Fruit fly (Drosophila melanogaster): ENCODE measurements around the gene pit.

The pit gene

dm6 chr3R:22046723-22047122, 12.6 kb downstream of the pit start:
- TF ChIP-seq psq (optimal IDR thresholded peaks at IDR 0.05) = no peak
- no peak for TF ChIP-seq h (optimal IDR thresholded peaks at IDR 0.05)
- TF ChIP-seq Myc (optimal IDR thresholded peaks at IDR 0.05) = no peak
- TF ChIP-seq Sin3A (optimal IDR thresholded peaks at IDR 0.05) = no peak
- TF ChIP-seq ttk (optimal IDR thresholded peaks at IDR 0.05) = no peak
- TF ChIP-seq insv (optimal IDR thresholded peaks at IDR 0.05) = no peak

dm6 chr3R:22047412-22047811, 13.3 kb downstream of the pit start:
- TF ChIP-seq h (optimal IDR thresholded peaks at IDR 0.05) = no peak
- TF ChIP-seq Myc (optimal IDR thresholded peaks at IDR 0.05) = no peak
- TF ChIP-seq ttk (optimal IDR thresholded peaks at IDR 0.05) = no peak
- no peak for TF ChIP-seq insv (optimal IDR thresholded peaks at IDR 0.05)
- TF ChIP-seq Sin3A (optimal IDR thresholded peaks at IDR 0.05) = no peak
- no peak for TF ChIP-seq psq (optimal IDR thresholded peaks at IDR 0.05)

- TF ChIP-seq insv (optimal IDR thresholded peaks at IDR 0.05) (no peak), Myc (optimal IDR thresholded peaks at IDR 0.05) (no peak), Sin3A (optimal IDR thresholded peaks at IDR 0.05) (no peak), ttk (optimal IDR thresholded peaks at IDR 0.05) (no peak), psq (optimal IDR thresholded peaks at IDR 0.05) (no peak), h (optimal IDR thresholded peaks at IDR 0.05) (no peak)
Measured at dm6 chr3R:22049134-22049796, 15.2 kb downstream of the pit start.

- TF ChIP-seq Myc (optimal IDR thresholded peaks at IDR 0.05) = no peak
Measured at dm6 chr3R:22052235-22052634, 18.1 kb downstream of the pit start.

dm6 chr3R:22053202-22053601, 19.1 kb downstream of the pit start:
- no peak for TF ChIP-seq h (optimal IDR thresholded peaks at IDR 0.05)
- no peak for TF ChIP-seq Myc (optimal IDR thresholded peaks at IDR 0.05)
- no peak for TF ChIP-seq psq (optimal IDR thresholded peaks at IDR 0.05)
- TF ChIP-seq insv (optimal IDR thresholded peaks at IDR 0.05) = no peak
- no peak for TF ChIP-seq ttk (optimal IDR thresholded peaks at IDR 0.05)
- no peak for TF ChIP-seq Sin3A (optimal IDR thresholded peaks at IDR 0.05)

dm6 chr3R:22053740-22054139, 19.6 kb downstream of the pit start:
- no peak for TF ChIP-seq h (optimal IDR thresholded peaks at IDR 0.05)
- no peak for TF ChIP-seq psq (optimal IDR thresholded peaks at IDR 0.05)
- TF ChIP-seq insv (optimal IDR thresholded peaks at IDR 0.05) = no peak
- no peak for TF ChIP-seq Sin3A (optimal IDR thresholded peaks at IDR 0.05)
- no peak for TF ChIP-seq ttk (optimal IDR thresholded peaks at IDR 0.05)
- TF ChIP-seq Myc (optimal IDR thresholded peaks at IDR 0.05) = no peak

dm6 chr3R:22057083-22057482, 23.0 kb downstream of the pit start:
- TF ChIP-seq Sin3A (optimal IDR thresholded peaks at IDR 0.05) = no peak
- no peak for TF ChIP-seq Myc (optimal IDR thresholded peaks at IDR 0.05)

- TF ChIP-seq insv (optimal IDR thresholded peaks at IDR 0.05) (no peak), psq (optimal IDR thresholded peaks at IDR 0.05) (no peak), ttk (optimal IDR thresholded peaks at IDR 0.05) (no peak), Myc (optimal IDR thresholded peaks at IDR 0.05) (no peak), h (optimal IDR thresholded peaks at IDR 0.05) (no peak), Sin3A (optimal IDR thresholded peaks at IDR 0.05) (no peak)
Measured at dm6 chr3R:22066440-22066839, 32.3 kb downstream of the pit start.

- no peak for TF ChIP-seq Myc (optimal IDR thresholded peaks at IDR 0.05)
- no peak for TF ChIP-seq psq (optimal IDR thresholded peaks at IDR 0.05)
- no peak for TF ChIP-seq Sin3A (optimal IDR thresholded peaks at IDR 0.05)
- no peak for TF ChIP-seq ttk (optimal IDR thresholded peaks at IDR 0.05)
Measured at dm6 chr3R:22067235-22067634, 33.1 kb downstream of the pit start.

- TF ChIP-seq ttk (optimal IDR thresholded peaks at IDR 0.05) = no peak
Measured at dm6 chr3R:22071628-22072027, 37.5 kb downstream of the pit start.

- TF ChIP-seq psq (optimal IDR thresholded peaks at IDR 0.05) = no peak
- TF ChIP-seq Sin3A (optimal IDR thresholded peaks at IDR 0.05) = no peak
- no peak for TF ChIP-seq Myc (optimal IDR thresholded peaks at IDR 0.05)
- TF ChIP-seq h (optimal IDR thresholded peaks at IDR 0.05) = no peak
- no peak for TF ChIP-seq insv (optimal IDR thresholded peaks at IDR 0.05)
- no peak for TF ChIP-seq ttk (optimal IDR thresholded peaks at IDR 0.05)
Measured at dm6 chr3R:22072553-22072952, 38.5 kb downstream of the pit start.

- TF ChIP-seq ttk (optimal IDR thresholded peaks at IDR 0.05) (no peak), Sin3A (optimal IDR thresholded peaks at IDR 0.05) (no peak), psq (optimal IDR thresholded peaks at IDR 0.05) (no peak), insv (optimal IDR thresholded peaks at IDR 0.05) (no peak), h (optimal IDR thresholded peaks at IDR 0.05) (no peak), Myc (optimal IDR thresholded peaks at IDR 0.05) (no peak)
Measured at dm6 chr3R:22080161-22080560, 46.1 kb downstream of the pit start, which contains the start of gene CG13408. CG13408 (plus strand) TSS chr3R:22080382.

dm6 chr3R:22086297-22086696, 52.2 kb downstream of the pit start, which contains the start of gene BomT3:
BomT3 (minus strand) TSS chr3R:22086397.
- no peak for TF ChIP-seq h (optimal IDR thresholded peaks at IDR 0.05)
- TF ChIP-seq ttk (optimal IDR thresholded peaks at IDR 0.05) = no peak
- TF ChIP-seq Myc (optimal IDR thresholded peaks at IDR 0.05) = no peak
- TF ChIP-seq insv (optimal IDR thresholded peaks at IDR 0.05) = no peak
- no peak for TF ChIP-seq psq (optimal IDR thresholded peaks at IDR 0.05)
- no peak for TF ChIP-seq Sin3A (optimal IDR thresholded peaks at IDR 0.05)

- TF ChIP-seq ttk (optimal IDR thresholded peaks at IDR 0.05) = no peak
- TF ChIP-seq Myc (optimal IDR thresholded peaks at IDR 0.05) = no peak
- TF ChIP-seq psq (optimal IDR thresholded peaks at IDR 0.05) = no peak
- TF ChIP-seq insv (optimal IDR thresholded peaks at IDR 0.05) = no peak
- TF ChIP-seq Sin3A (optimal IDR thresholded peaks at IDR 0.05) = no peak
- no peak for TF ChIP-seq h (optimal IDR thresholded peaks at IDR 0.05)
Measured at dm6 chr3R:22086775-22087174, 52.7 kb downstream of the pit start, which contains the start of gene BomBc3. BomBc3 (plus strand) TSS chr3R:22087075.

Measured in Kc167 (cell line).